Fruit fly (Drosophila melanogaster): ENCODE data around the gene Kap-alpha1.

Gene Kap-alpha1

dm6 chr3L:19798978-19799377 is 8.1 kb upstream of the Kap-alpha1 start, which contains the start of gene Ir76a:
Ir76a (plus strand) TSS chr3L:19799278.
- TF ChIP-seq pan (optimal IDR thresholded peaks at IDR 0.05), result no peak
- no peak for TF ChIP-seq Dll (optimal IDR thresholded peaks at IDR 0.05)
- no peak for TF ChIP-seq CG8478 (optimal IDR thresholded peaks at IDR 0.05)
- TF ChIP-seq usp (GFP tag; optimal IDR thresholded peaks at IDR 0.05), result no peak
- TF ChIP-seq EcR (GFP tag; optimal IDR thresholded peaks at IDR 0.05), result no peak
- no peak for TF ChIP-seq psq (optimal IDR thresholded peaks at IDR 0.05)

dm6 chr3L:19801105-19801504 is 5.9 kb upstream of the Kap-alpha1 start, which contains the start of gene CG14102:
CG14102 (minus strand) TSS chr3L:19801291.
- TF ChIP-seq CG8478 (optimal IDR thresholded peaks at IDR 0.05), result no peak
- no peak for TF ChIP-seq usp (GFP tag; optimal IDR thresholded peaks at IDR 0.05)
- no peak for TF ChIP-seq psq (optimal IDR thresholded peaks at IDR 0.05)
- no peak for TF ChIP-seq EcR (GFP tag; optimal IDR thresholded peaks at IDR 0.05)
- no peak for TF ChIP-seq Dll (optimal IDR thresholded peaks at IDR 0.05)
- no peak for TF ChIP-seq pan (optimal IDR thresholded peaks at IDR 0.05)

- no peak for TF ChIP-seq usp (GFP tag; optimal IDR thresholded peaks at IDR 0.05)
- TF ChIP-seq Dll (optimal IDR thresholded peaks at IDR 0.05), result no peak
- TF ChIP-seq psq (optimal IDR thresholded peaks at IDR 0.05), result no peak
- no peak for TF ChIP-seq EcR (GFP tag; optimal IDR thresholded peaks at IDR 0.05)
- no peak for TF ChIP-seq CG8478 (optimal IDR thresholded peaks at IDR 0.05)
- TF ChIP-seq pan (optimal IDR thresholded peaks at IDR 0.05), result no peak
Observed at dm6 chr3L:19804908-19805307, 2.1 kb upstream of the Kap-alpha1 start, which contains the start of the genes TORIP and Ccdc58. TORIP (minus strand) TSS chr3L:19805080. Ccdc58 (plus strand) TSS chr3L:19805181.

dm6 chr3L:19805895-19806294 is 1.1 kb upstream of the Kap-alpha1 start, which contains the start of gene CG34116:
CG34116 (minus strand) TSS chr3L:19806036.
- TF ChIP-seq CG8478 (optimal IDR thresholded peaks at IDR 0.05) (no peak), Dll (optimal IDR thresholded peaks at IDR 0.05) (no peak), usp (GFP tag; optimal IDR thresholded peaks at IDR 0.05) (no peak), psq (optimal IDR thresholded peaks at IDR 0.05) (no peak), EcR (GFP tag; optimal IDR thresholded peaks at IDR 0.05) (no peak), pan (optimal IDR thresholded peaks at IDR 0.05) (no peak)

dm6 chr3L:19807521-19807920 is 489 bp downstream of the Kap-alpha1 start:
- TF ChIP-seq Dll (optimal IDR thresholded peaks at IDR 0.05), result no peak
- TF ChIP-seq pan (optimal IDR thresholded peaks at IDR 0.05), result no peak
- TF ChIP-seq CG8478 (optimal IDR thresholded peaks at IDR 0.05), result no peak
- no peak for TF ChIP-seq psq (optimal IDR thresholded peaks at IDR 0.05)

- TF ChIP-seq usp (GFP tag; optimal IDR thresholded peaks at IDR 0.05) (no peak), CG8478 (optimal IDR thresholded peaks at IDR 0.05) (no peak), Dll (optimal IDR thresholded peaks at IDR 0.05) (no peak), psq (optimal IDR thresholded peaks at IDR 0.05) (no peak), pan (optimal IDR thresholded peaks at IDR 0.05) (no peak), EcR (GFP tag; optimal IDR thresholded peaks at IDR 0.05) (no peak)
Observed at dm6 chr3L:19812491-19812890, 5.5 kb downstream of the Kap-alpha1 start.

dm6 chr3L:19813075-19813903 is 6.3 kb downstream of the Kap-alpha1 start, which contains the start of gene Cyp305a1:
Cyp305a1 (minus strand) TSS chr3L:19813339.
- TF ChIP-seq CG8478 (optimal IDR thresholded peaks at IDR 0.05) (no peak), EcR (GFP tag; optimal IDR thresholded peaks at IDR 0.05) (no peak), usp (GFP tag; optimal IDR thresholded peaks at IDR 0.05) (no peak), pan (optimal IDR thresholded peaks at IDR 0.05) (no peak), Dll (optimal IDR thresholded peaks at IDR 0.05) (no peak), psq (optimal IDR thresholded peaks at IDR 0.05) (no peak)

- TF ChIP-seq CG8478 (optimal IDR thresholded peaks at IDR 0.05) (peak; percentile 33), usp (GFP tag; optimal IDR thresholded peaks at IDR 0.05) (no peak)
Observed at dm6 chr3L:19815472-19816150, 8.6 kb downstream of the Kap-alpha1 start, which contains the start of gene cyc. cyc (minus strand) TSS chr3L:19815938.

- TF ChIP-seq pan (optimal IDR thresholded peaks at IDR 0.05) (no peak), usp (GFP tag; optimal IDR thresholded peaks at IDR 0.05) (no peak), psq (optimal IDR thresholded peaks at IDR 0.05) (no peak), CG8478 (optimal IDR thresholded peaks at IDR 0.05) (no peak), Dll (optimal IDR thresholded peaks at IDR 0.05) (no peak), EcR (GFP tag; optimal IDR thresholded peaks at IDR 0.05) (no peak)
Observed at dm6 chr3L:19817807-19818531, 10.9 kb downstream of the Kap-alpha1 start, which contains the start of the genes Fibp and Deaf1. Fibp (minus strand) TSS chr3L:19817967. Deaf1 (plus strand) TSS chr3L:19818174.

dm6 chr3L:19818701-19819100 is 11.7 kb downstream of the Kap-alpha1 start:
- TF ChIP-seq psq (optimal IDR thresholded peaks at IDR 0.05) (no peak), Dll (optimal IDR thresholded peaks at IDR 0.05) (no peak), usp (GFP tag; optimal IDR thresholded peaks at IDR 0.05) (no peak), CG8478 (optimal IDR thresholded peaks at IDR 0.05) (no peak), pan (optimal IDR thresholded peaks at IDR 0.05) (no peak), EcR (GFP tag; optimal IDR thresholded peaks at IDR 0.05) (no peak)

dm6 chr3L:19833227-19833626 is 26.2 kb downstream of the Kap-alpha1 start:
- TF ChIP-seq CG8478 (optimal IDR thresholded peaks at IDR 0.05), result no peak
- TF ChIP-seq Dll (optimal IDR thresholded peaks at IDR 0.05), result no peak
- no peak for TF ChIP-seq psq (optimal IDR thresholded peaks at IDR 0.05)
- TF ChIP-seq EcR (GFP tag; optimal IDR thresholded peaks at IDR 0.05), result no peak
- no peak for TF ChIP-seq pan (optimal IDR thresholded peaks at IDR 0.05)
- TF ChIP-seq usp (GFP tag; optimal IDR thresholded peaks at IDR 0.05), result no peak

Data from whole organism.